Worm (Caenorhabditis elegans) whole organism, late embryonic: ENCODE measurements around the gene ostb-1.

ENCODE experiments used
- K09A11.1 ChIP-seq: sonication (generic microtip); optimal IDR thresholded peaks from 2 replicates; lab custom pipeline; 2017; ENCODE audit warnings: antibody characterized with exemption, mild to moderate bottlenecking, missing genetic modification characterization, missing compliant biosample characterization; ENCODE audit not compliant: insufficient read depth
- ets-4 ChIP-seq: sonication (generic microtip); optimal IDR thresholded peaks from 2 replicates; lab custom pipeline; 2016; ENCODE audit warnings: missing genetic modification characterization, missing compliant biosample characterization
- fkh-10 ChIP-seq: fragments of 150-350 bp; optimal IDR thresholded peaks from 2 replicates; lab custom pipeline; 2014; ENCODE audit warnings: missing biosample characterization, missing genetic modification reagents, missing genetic modification characterization
- tbx-2 ChIP-seq: sonication (generic microtip); optimal IDR thresholded peaks from 2 replicates; lab custom pipeline; 2016; ENCODE audit warnings: missing genetic modification characterization, missing compliant biosample characterization

DNA sequence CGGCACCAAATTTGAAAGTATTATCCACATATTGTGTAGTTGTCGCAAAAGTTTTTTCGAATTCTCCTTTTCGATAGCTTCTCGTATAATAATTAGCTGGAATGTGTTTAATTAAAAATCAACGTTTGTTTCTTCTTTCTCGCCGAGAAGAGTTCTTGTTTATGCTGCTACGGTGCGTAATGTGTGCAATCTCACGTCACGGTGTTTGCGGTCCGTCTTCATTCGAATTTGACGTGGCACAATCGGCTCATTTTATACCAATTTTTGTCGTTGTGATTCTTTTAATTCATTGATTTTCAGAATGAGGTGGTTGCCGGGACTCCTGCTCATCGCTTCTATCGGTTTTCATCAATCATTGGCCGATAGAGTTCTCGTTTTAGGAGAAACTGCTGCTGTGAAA lies at the start of gene ostb-1:
- TF ChIP-seq tbx-2 (tag; lab: Kevin White, UChicago), result no peak
- TF ChIP-seq fkh-10 (GFP tag; lab: Kevin White, UChicago), result no peak
- no peak for TF ChIP-seq K09A11.1 (tag; lab: Kevin White, UChicago)
- no peak for TF ChIP-seq ets-4 (tag; lab: Kevin White, UChicago)
